Fruit fly (Drosophila melanogaster): Measurements from ENCODE around the gene RpS3A.

DNA sequence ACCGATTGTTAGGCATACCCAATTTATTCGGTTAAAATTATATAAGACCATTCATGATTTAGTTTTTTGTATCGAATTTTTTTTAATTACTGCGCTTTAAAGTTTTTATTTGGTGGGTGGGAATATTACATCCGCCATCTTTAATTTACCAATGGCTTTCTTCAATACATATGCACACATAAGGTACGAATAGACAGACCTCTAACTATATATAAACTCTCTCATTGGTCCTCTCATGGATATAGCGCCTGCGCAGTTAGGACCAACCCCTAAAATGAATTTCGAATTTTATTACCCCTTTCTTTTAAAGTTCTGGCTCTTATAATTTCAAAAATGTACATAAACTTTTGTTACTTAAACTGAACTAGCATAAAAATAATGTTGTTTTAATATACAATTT is 20.3 kb upstream of the RpS3A start:
- TF ChIP-seq gcm (GFP tag; optimal IDR thresholded peaks at IDR 0.05): no peak
- no peak for TF ChIP-seq Doc2 (GFP tag; IDR thresholded peaks at IDR 0.05)
- no peak for TF ChIP-seq CG16815 (GFP tag; optimal IDR thresholded peaks at IDR 0.05)
- TF ChIP-seq CG14965 (GFP tag; optimal IDR thresholded peaks at IDR 0.05; ENCODE audit: borderline replicate concordance): no peak
- no peak for TF ChIP-seq zf30C (GFP tag; optimal IDR thresholded peaks at IDR 0.05)
- no peak for TF ChIP-seq CG13775 (GFP tag; optimal IDR thresholded peaks at IDR 0.05)
- TF ChIP-seq Atf3 (GFP tag; optimal IDR thresholded peaks at IDR 0.05): no peak
- TF ChIP-seq ci (GFP tag; IDR thresholded peaks at IDR 0.05): no peak
- no peak for TF ChIP-seq fd3F (GFP tag; optimal IDR thresholded peaks at IDR 0.05)

All from whole organism, embryonic.